Worm (Caenorhabditis elegans) whole organism, L1 larva: ENCODE results near the gene F44E5.2.

Experiments used
- aly-2 ChIP-seq: fragments of 150-350 bp; optimal IDR thresholded peaks from 2 replicates; lab custom pipeline; 2014; ENCODE audit warnings: missing biosample characterization, missing genetic modification characterization
- ces-1 ChIP-seq: fragments of 150-350 bp; optimal IDR thresholded peaks from 2 replicates; lab custom pipeline; 2014; ENCODE audit warnings: missing biosample characterization, missing genetic modification reagents, missing genetic modification characterization
- elt-3 ChIP-seq, 6 experiments: fragments of 150-350 bp in 1 of 6; sonication (generic microtip); optimal IDR thresholded peaks; 2 replicates each; lab custom pipeline; 2017 to 2018; ENCODE audit warnings: missing biosample characterization in 6 of 6, missing genetic modification characterization in 6 of 6, inconsistent platforms in 1 of 6
- nhr-76 ChIP-seq: sonication (generic microtip); optimal IDR thresholded peaks from 2 replicates; lab custom pipeline; 2017; ENCODE audit warnings: missing biosample characterization, missing genetic modification characterization
- tlp-1 ChIP-seq: fragments of 150-350 bp; optimal IDR thresholded peaks from 2 replicates; lab custom pipeline; 2014; ENCODE audit warnings: missing biosample characterization, missing genetic modification characterization

DNA sequence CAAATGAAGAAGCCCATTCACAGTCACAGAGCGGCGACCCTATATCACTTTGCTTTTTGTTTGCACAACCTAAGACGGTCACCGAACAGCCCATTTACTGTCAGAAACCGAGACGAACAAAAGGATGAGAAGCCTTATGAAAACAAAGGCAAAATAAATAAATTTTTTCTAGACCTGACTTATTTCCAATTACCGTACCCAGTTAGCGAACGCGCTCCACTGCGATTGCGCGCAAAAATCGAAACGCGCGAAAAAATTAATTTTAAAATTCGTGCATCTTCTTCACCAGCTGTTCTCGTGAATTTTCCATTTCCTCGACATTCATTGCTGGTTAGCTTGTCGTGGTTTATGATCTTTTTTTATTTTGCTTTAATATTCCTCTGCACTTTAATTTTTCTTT lies 15.9 kb downstream of the F44E5.2 start, which contains the start of gene F43G6.16:
- TF ChIP-seq aly-2 (no peak), tlp-1 (tag; lab: Kevin White, UChicago) (no peak), elt-3 (tag; optimal IDR thresholded peaks at IDR 0.05; lab: Kevin White, UChicago) (no peak), nhr-76 (tag; lab: Kevin White, UChicago) (no peak), ces-1 (GFP tag; lab: Kevin White, UChicago) (no peak)
